Worm (Caenorhabditis elegans) whole organism, late embryonic: ENCODE results near the gene K02C4.5.

Experiments used
- C08G9.2 ChIP-seq: sonication (generic microtip); optimal IDR thresholded peaks from 2 replicates; lab custom pipeline; 2016; ENCODE audit warnings: mild to moderate bottlenecking, missing genetic modification characterization, moderate library complexity, missing compliant biosample characterization
- C38D4.7 ChIP-seq: fragments of 200-800 bp; sonication (Bioruptor generic); optimal IDR thresholded peaks from 2 replicates; lab custom pipeline; 2018; ENCODE audit warnings: mild to moderate bottlenecking, missing genetic modification characterization, moderate library complexity, missing compliant biosample characterization
- F13H6.1 ChIP-seq: sonication (generic microtip); optimal IDR thresholded peaks from 2 replicates; lab custom pipeline; 2016; ENCODE audit warnings: missing genetic modification characterization, missing compliant biosample characterization
- ceh-9 ChIP-seq: sonication (generic microtip); optimal IDR thresholded peaks from 2 replicates; lab custom pipeline; 2016; ENCODE audit warnings: mild to moderate bottlenecking, missing genetic modification characterization, inconsistent platforms, missing compliant biosample characterization
- dve-1 ChIP-seq: sonication (generic microtip); optimal IDR thresholded peaks from 2 replicates; lab custom pipeline; 2017; ENCODE audit warnings: antibody characterized with exemption, mild to moderate bottlenecking, missing genetic modification characterization, missing compliant biosample characterization
- eyg-1 ChIP-seq: sonication (generic microtip); optimal IDR thresholded peaks from 2 replicates; lab custom pipeline; 2016; ENCODE audit warnings: missing genotype, missing genetic modification characterization, missing compliant biosample characterization
- hlh-6 ChIP-seq: sonication (generic microtip); optimal IDR thresholded peaks from 2 replicates; lab custom pipeline; 2016; ENCODE audit warnings: missing genotype, missing genetic modification characterization, missing compliant biosample characterization
- lin-11 ChIP-seq: fragments of 200-800 bp; sonication (Bioruptor generic); optimal IDR thresholded peaks from 2 replicates; lab custom pipeline; 2018; ENCODE audit warnings: mild to moderate bottlenecking, missing genetic modification characterization, missing compliant biosample characterization
- pha-4 ChIP-seq: fragments of 150-350 bp; optimal IDR thresholded peaks from 2 replicates; lab custom pipeline; 2018; ENCODE audit warnings: missing biosample characterization, missing genetic modification reagents, missing genetic modification characterization
- pqm-1 ChIP-seq: sonication (generic microtip); optimal IDR thresholded peaks from 2 replicates; lab custom pipeline; 2016; ENCODE audit warnings: missing genetic modification characterization, missing compliant biosample characterization
- sdc-2 ChIP-seq: sonication (generic microtip); optimal IDR thresholded peaks from 2 replicates; lab custom pipeline; 2016; ENCODE audit warnings: missing genotype, missing genetic modification characterization, missing compliant biosample characterization
- tbx-7 ChIP-seq: sonication (generic microtip); optimal IDR thresholded peaks from 2 replicates; lab custom pipeline; 2016; ENCODE audit warnings: missing genotype, missing genetic modification characterization, missing compliant biosample characterization

DNA sequence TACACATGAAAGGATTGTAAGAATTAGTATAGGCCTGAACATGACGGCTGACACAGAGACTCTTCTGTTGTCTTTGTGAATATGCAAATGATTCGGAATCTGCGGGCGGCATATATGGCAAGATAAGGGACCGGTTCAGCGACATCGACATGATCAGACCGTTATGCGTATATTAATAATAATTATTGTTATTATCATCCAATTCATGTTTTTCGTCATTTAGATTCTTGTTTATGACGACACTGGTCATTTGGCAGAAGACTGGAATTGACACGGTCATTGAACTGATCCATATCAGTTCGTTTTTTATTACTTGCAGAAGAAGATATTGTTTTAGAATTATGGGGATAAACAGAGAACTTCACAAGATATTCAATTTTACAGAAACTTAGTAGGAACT, 27.8 kb upstream of the K02C4.5 start, which contains the start of gene mtre-1:
- TF ChIP-seq F13H6.1, result no peak
- TF ChIP-seq tbx-7 (tag; lab: Kevin White, UChicago), result no peak
- TF ChIP-seq C08G9.2 (tag; lab: Kevin White, UChicago), result no peak
- TF ChIP-seq eyg-1 (tag; lab: Kevin White, UChicago), result no peak
- no peak for TF ChIP-seq dve-1 (tag; lab: Kevin White, UChicago)
- TF ChIP-seq C38D4.7 (GFP tag; lab: Kevin White, UChicago), result no peak
- no peak for TF ChIP-seq ceh-9 (tag; lab: Kevin White, UChicago)
- TF ChIP-seq pqm-1 (tag; lab: Kevin White, UChicago), result no peak
- no peak for TF ChIP-seq sdc-2 (tag; lab: Kevin White, UChicago)
- no peak for TF ChIP-seq lin-11 (tag; lab: Kevin White, UChicago)
- TF ChIP-seq pha-4 (tag; lab: Kevin White, UChicago), result no peak
- TF ChIP-seq hlh-6, result no peak
